Worm (Caenorhabditis elegans): ENCODE measurements around the gene C29F9.2.

C29F9.2 gene

DNA sequence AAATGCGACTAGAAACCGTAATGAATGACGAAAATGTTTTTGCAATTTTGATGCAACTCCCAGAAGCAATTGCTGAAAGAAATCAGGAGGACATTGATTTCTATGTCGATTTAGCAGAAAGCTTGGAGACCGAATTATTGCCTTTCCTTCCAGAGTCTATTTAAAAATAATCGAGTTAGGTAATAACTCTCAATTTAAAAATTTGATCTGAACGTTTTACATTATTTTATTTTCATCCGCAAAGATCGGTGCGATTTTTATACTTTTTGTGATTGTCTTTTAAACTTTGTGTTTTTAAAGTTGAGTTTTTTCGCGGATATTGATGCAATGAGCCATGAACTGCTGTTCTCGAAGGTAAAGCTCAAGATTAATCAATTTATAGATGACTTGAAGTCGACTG, 6.3 kb upstream of the C29F9.2 start, which contains the start of gene pals-23:
Gene pals-23, plus strand, starts transcription at position 301 of the 400 bp plus-strand sequence.
- TF ChIP-seq fkh-10 (GFP tag; optimal IDR thresholded peaks at IDR 0.05) (no peak), vab-7 (GFP tag; IDR thresholded peaks at IDR 0.05) (no peak), ceh-32 (tag; optimal IDR thresholded peaks at IDR 0.05; ENCODE audit: poor library complexity) (no peak), D1046.2 (GFP tag; IDR thresholded peaks at IDR 0.05) (no peak), nhr-25 (tag; optimal IDR thresholded peaks at IDR 0.05; ENCODE audit: borderline replicate concordance, insufficient read depth) (no peak), ZK337.2 (GFP tag; IDR thresholded peaks at IDR 0.05) (no peak), ZK546.5 (tag; optimal IDR thresholded peaks at IDR 0.05) (no peak), nhr-76 (tag; optimal IDR thresholded peaks at IDR 0.05) (no peak), hlh-11 (tag; optimal IDR thresholded peaks at IDR 0.05) (no peak), nhr-102 (tag; optimal IDR thresholded peaks at IDR 0.05) (no peak), aha-1 (tag) (no peak)

DNA sequence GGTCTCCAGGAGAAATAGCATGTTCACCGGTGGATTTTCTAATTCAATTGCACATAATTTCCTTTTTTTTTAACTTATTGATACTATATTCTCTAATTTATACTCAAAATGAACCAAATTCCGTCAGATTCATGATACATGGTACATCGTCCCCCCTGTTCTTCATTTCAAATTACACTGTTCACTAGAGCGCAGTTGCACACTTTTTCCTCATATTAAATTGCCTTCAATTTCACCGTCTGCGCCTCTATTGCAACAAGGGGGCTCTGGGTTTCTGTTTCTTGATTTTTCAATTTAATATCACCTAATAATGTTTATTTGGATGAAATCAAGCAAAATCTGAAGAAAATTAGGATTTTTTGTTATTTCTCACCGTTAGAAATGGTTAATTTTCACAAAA, 880 bp downstream of the C29F9.2 start:
- TF ChIP-seq fkh-10 (GFP tag; optimal IDR thresholded peaks at IDR 0.05) (peak; percentile 20), mes-2 (tag; optimal IDR thresholded peaks at IDR 0.05; ENCODE audit: poor library complexity, severe bottlenecking) (peak; percentile 74), ctbp-1 (GFP tag; IDR thresholded peaks at IDR 0.05) (no peak), hlh-30 (tag; optimal IDR thresholded peaks at IDR 0.05; ENCODE audit: insufficient read depth) (peak; percentile 36), T20F7.1 (GFP tag; optimal IDR thresholded peaks at IDR 0.05) (no peak), php-3 (GFP tag; IDR thresholded peaks at IDR 0.05) (no peak), zfp-3 (GFP tag; conservative IDR thresholded peaks at IDR 0.05) (no peak), F37D6.2 (tag; optimal IDR thresholded peaks at IDR 0.05) (no peak), nhr-28 (tag; optimal IDR thresholded peaks at IDR 0.05) (peak; percentile 50), unc-62 (GFP tag; optimal IDR thresholded peaks at IDR 0.05 in 1 of 2) (no peak), unc-62 (tag; optimal IDR thresholded peaks at IDR 0.05) (no peak), dpl-1 (GFP tag; optimal IDR thresholded peaks at IDR 0.05) (peak; percentile 50), nhr-102 (tag; optimal IDR thresholded peaks at IDR 0.05) (peak; percentile 16), ces-1 (GFP tag; optimal IDR thresholded peaks at IDR 0.05) (peak; percentile 6), rbr-2 (tag; optimal IDR thresholded peaks at IDR 0.05) (peak; percentile 62), ZK337.2 (GFP tag; IDR thresholded peaks at IDR 0.05) (no peak), duxl-1 (tag; optimal IDR thresholded peaks at IDR 0.05; ENCODE audit: poor library complexity) (no peak), ama-1 (optimal IDR thresholded peaks at IDR 0.05) (no peak), pha-4 (GFP tag; IDR thresholded peaks at IDR 0.05) (no peak), pha-4 (tag; optimal IDR thresholded peaks at IDR 0.05) (no peak), nhr-77 (tag; optimal IDR thresholded peaks at IDR 0.05) (peak; percentile 8), dve-1 (tag; optimal IDR thresholded peaks at IDR 0.05; ENCODE audit: insufficient read depth) (peak; percentile 81), hlh-11 (tag; optimal IDR thresholded peaks at IDR 0.05) (peak; percentile 10), ceh-32 (tag; optimal IDR thresholded peaks at IDR 0.05; ENCODE audit: poor library complexity) (no peak), lin-38 (GFP tag; IDR thresholded peaks at IDR 0.05) (peak; percentile 90), aha-1 (tag) (peak; percentile 78), lir-3 (tag; optimal IDR thresholded peaks at IDR 0.05) (no peak), daf-16 (GFP tag; optimal IDR thresholded peaks at IDR 0.05) (no peak), daf-16 (tag; optimal IDR thresholded peaks at IDR 0.05) (peak; percentile 63), dmd-9 (GFP tag; IDR thresholded peaks at IDR 0.05) (no peak), hmg-1.1 (GFP tag; IDR thresholded peaks at IDR 0.05) (peak; percentile 26; the same call in 1 of the 2 replicates), daf-8 (GFP tag; IDR thresholded peaks at IDR 0.05) (no peak), nhr-6 (tag; optimal IDR thresholded peaks at IDR 0.05) (peak; percentile 55), dmd-6 (GFP tag; IDR thresholded peaks at IDR 0.05) (no peak), lin-13 (GFP tag; optimal IDR thresholded peaks at IDR 0.05) (peak; percentile 31), nhr-42 (GFP tag; IDR thresholded peaks at IDR 0.05) (no peak)
